Fruit fly (Drosophila melanogaster) whole organism, prepupa: ENCODE results near the gene CG44098.
A peak's percentile ranks its signal among the peaks of the same experiment; 100 is the strongest.

Source experiments
- CG16779 ChIP-seq: fragments of 200-800 bp; sonication (Bioruptor generic); optimal IDR thresholded peaks from 3 replicates; lab custom pipeline; 2017; ENCODE audit warnings: missing biosample characterization, mild to moderate bottlenecking, missing genetic modification characterization
- CG31627 ChIP-seq: fragments of 200-800 bp; sonication (Bioruptor generic); optimal IDR thresholded peaks from 3 replicates; lab custom pipeline; 2016; ENCODE audit warnings: missing biosample characterization, missing genetic modification characterization
- CG32006 ChIP-seq: fragments of 200-800 bp; sonication (Bioruptor generic); optimal IDR thresholded peaks from 3 replicates; lab custom pipeline; 2017; ENCODE audit warnings: missing biosample characterization, mild to moderate bottlenecking, missing genetic modification characterization
- CG6792 ChIP-seq: fragments of 200-800 bp; sonication (Bioruptor generic); optimal IDR thresholded peaks from 3 replicates; lab custom pipeline; 2016; ENCODE audit warnings: missing biosample characterization, missing genetic modification characterization
- CG6854 ChIP-seq: fragments of 200-800 bp; sonication (Bioruptor generic); optimal IDR thresholded peaks from 2 replicates; lab custom pipeline; 2017; ENCODE audit warnings: missing biosample characterization, mild to moderate bottlenecking, missing genetic modification characterization
- Eip75B ChIP-seq: fragments of 200-800 bp; sonication (Bioruptor generic); optimal IDR thresholded peaks from 3 replicates; lab custom pipeline; 2016; ENCODE audit warnings: missing biosample characterization, missing genetic modification characterization
- Hr39 ChIP-seq: fragments of 200-800 bp; sonication (Bioruptor generic); optimal IDR thresholded peaks from 2 replicates; lab custom pipeline; 2016; ENCODE audit warnings: missing biosample characterization, missing genetic modification characterization
- Met ChIP-seq: fragments of 200-800 bp; sonication (Bioruptor generic); optimal IDR thresholded peaks from 3 replicates; lab custom pipeline; 2016; ENCODE audit warnings: missing biosample characterization, missing genetic modification characterization
- achi ChIP-seq: fragments of 200-800 bp; sonication (Bioruptor generic); optimal IDR thresholded peaks from 3 replicates; lab custom pipeline; 2016; ENCODE audit warnings: missing biosample characterization, missing genetic modification characterization
- eg ChIP-seq: fragments of 200-800 bp; sonication (Bioruptor generic); IDR thresholded peaks from 3 replicates; pipeline ENCODE4 v1.3.6; 2022; ENCODE audit warnings: missing biosample characterization, missing genetic modification characterization
- fd59A ChIP-seq: fragments of 200-800 bp; sonication (Bioruptor generic); optimal IDR thresholded peaks from 2 replicates; lab custom pipeline; 2017; ENCODE audit warnings: missing biosample characterization, mild to moderate bottlenecking, missing genetic modification characterization, missing genetic modification reagents
- fkh ChIP-seq: fragments of 200-800 bp; sonication (Bioruptor generic); optimal IDR thresholded peaks from 3 replicates; lab custom pipeline; 2017; ENCODE audit warnings: missing biosample characterization, mild to moderate bottlenecking, missing genetic modification characterization, moderate library complexity
- pdm3 ChIP-seq: fragments of 200-800 bp; sonication (Bioruptor generic); optimal IDR thresholded peaks from 3 replicates; lab custom pipeline; 2016; ENCODE audit warnings: missing biosample characterization, missing genetic modification characterization
- topi ChIP-seq: fragments of 200-800 bp; sonication (Bioruptor generic); optimal IDR thresholded peaks from 3 replicates; lab custom pipeline; 2016; ENCODE audit warnings: missing biosample characterization, missing genetic modification characterization

DNA sequence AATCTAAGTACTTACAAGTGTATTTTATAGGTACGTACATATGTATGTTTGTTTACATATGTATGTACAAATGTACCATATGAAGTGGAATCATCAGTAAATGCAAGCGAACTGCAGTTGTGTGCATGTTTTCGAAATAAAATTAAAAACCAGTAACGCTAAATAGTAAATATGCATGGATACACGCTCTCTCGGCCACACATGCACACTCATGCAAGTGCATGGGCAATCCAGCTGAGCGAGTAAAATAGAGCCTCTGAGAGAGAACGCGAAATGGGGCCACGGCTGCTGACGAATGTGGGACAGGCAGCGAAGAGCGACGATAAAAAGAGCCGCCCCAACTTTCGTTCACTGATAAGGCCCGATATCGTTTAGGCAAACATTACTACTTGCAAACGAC, 34.6 kb upstream of the CG44098 start:
- TF ChIP-seq Eip75B (peak; percentile 30), fkh (GFP tag; lab: Kevin White, UChicago) (peak; percentile 32), CG31627 (GFP tag; lab: Kevin White, UChicago) (no peak), pdm3 (GFP tag; lab: Kevin White, UChicago) (no peak), fd59A (GFP tag; lab: Kevin White, UChicago) (no peak), CG16779 (tag; lab: Kevin White, UChicago) (no peak), CG6792 (GFP tag; lab: Kevin White, UChicago) (no peak), CG32006 (GFP tag; lab: Kevin White, UChicago) (no peak), CG6854 (GFP tag; lab: Kevin White, UChicago) (no peak), eg (no peak), achi (GFP tag; lab: Kevin White, UChicago) (no peak), Met (GFP tag; lab: Kevin White, UChicago) (no peak), Hr39 (no peak), topi (GFP tag; lab: Kevin White, UChicago) (no peak)
